Fruit fly (Drosophila melanogaster) whole organism, embryonic: ENCODE measurements around the gene RpS17.

ENCODE experiments used
- BtbVII ChIP-seq: fragments of 200-800 bp; sonication (Bioruptor generic); optimal IDR thresholded peaks from 3 replicates; lab custom pipeline; 2017; ENCODE audit warnings: missing biosample characterization, mild to moderate bottlenecking, missing genetic modification characterization
- CG10267 ChIP-seq: fragments of 200-800 bp; sonication (Bioruptor generic); optimal IDR thresholded peaks from 2 replicates; lab custom pipeline; 2018; ENCODE audit warnings: missing biosample characterization, mild to moderate bottlenecking, missing genetic modification characterization, moderate library complexity
- CG10654 ChIP-seq: fragments of 200-800 bp; sonication (Bioruptor generic); optimal IDR thresholded peaks from 2 replicates; lab custom pipeline; 2016; ENCODE audit warnings: missing biosample characterization, missing genetic modification characterization
- CG10979 ChIP-seq: fragments of 200-800 bp; sonication (Bioruptor generic); optimal IDR thresholded peaks from 2 replicates; lab custom pipeline; 2018; ENCODE audit warnings: missing biosample characterization, mild to moderate bottlenecking, missing genetic modification characterization, moderate library complexity
- CG12104 ChIP-seq: fragments of 200-800 bp; sonication (Bioruptor generic); optimal IDR thresholded peaks from 3 replicates; lab custom pipeline; 2016; ENCODE audit warnings: missing biosample characterization, missing genetic modification characterization
- CG13624 ChIP-seq: fragments of 200-800 bp; sonication (Bioruptor generic); optimal IDR thresholded peaks from 2 replicates; lab custom pipeline; 2016; ENCODE audit warnings: missing biosample characterization, missing genetic modification characterization
- CG15073 ChIP-seq: fragments of 200-800 bp; sonication (Bioruptor generic); optimal IDR thresholded peaks from 2 replicates; lab custom pipeline; 2016; ENCODE audit warnings: missing biosample characterization, missing genetic modification characterization
- CG15696 ChIP-seq: fragments of 200-800 bp; sonication (Bioruptor generic); optimal IDR thresholded peaks from 2 replicates; lab custom pipeline; 2019; ENCODE audit warnings: missing biosample characterization, mild to moderate bottlenecking, missing genetic modification characterization, moderate library complexity
- CG16779 ChIP-seq: fragments of 200-800 bp; sonication (Bioruptor generic); IDR thresholded peaks from 2 replicates; pipeline ENCODE4 v1.3.6; 2022; ENCODE audit warnings: missing biosample characterization, missing genetic modification characterization
- CG17829 ChIP-seq: fragments of 200-800 bp; optimal IDR thresholded peaks from 2 replicates; lab custom pipeline; 2019; ENCODE audit warnings: missing biosample characterization, mild to moderate bottlenecking, missing genetic modification characterization, moderate library complexity
- CG18011 ChIP-seq: fragments of 200-800 bp; sonication (Bioruptor generic); optimal IDR thresholded peaks from 2 replicates; lab custom pipeline; 2017; ENCODE audit warnings: missing biosample characterization, missing genetic modification characterization, mild to moderate bottlenecking, moderate library complexity, missing genotype
- CG18599 ChIP-seq: fragments of 200-800 bp; sonication (Bioruptor generic); optimal IDR thresholded peaks from 3 replicates; lab custom pipeline; 2017; ENCODE audit warnings: missing biosample characterization, missing genetic modification characterization, mild to moderate bottlenecking, moderate library complexity, missing genetic modification reagents
- CG2116 ChIP-seq: fragments of 200-800 bp; sonication (Bioruptor generic); optimal IDR thresholded peaks from 3 replicates; lab custom pipeline; 2018; ENCODE audit warnings: missing biosample characterization, mild to moderate bottlenecking, missing genetic modification characterization
- CG32532 ChIP-seq: fragments of 200-800 bp; sonication (Bioruptor generic); IDR thresholded peaks from 2 replicates; pipeline ENCODE4 v1.3.6; 2022; ENCODE audit warnings: missing biosample characterization, missing genetic modification characterization
- CG32772 ChIP-seq: fragments of 200-800 bp; sonication (Bioruptor generic); IDR thresholded peaks from 2 replicates; pipeline ENCODE4 v1.3.6; 2022; ENCODE audit warnings: missing biosample characterization, missing genetic modification characterization
- CG3847 ChIP-seq: fragments of 200-800 bp; sonication (Bioruptor generic); IDR thresholded peaks from 2 replicates; pipeline ENCODE4 v1.3.6; 2022; ENCODE audit warnings: missing biosample characterization, missing genetic modification characterization
- CG43689 ChIP-seq: fragments of 200-800 bp; sonication (Bioruptor generic); IDR thresholded peaks from 2 replicates; pipeline ENCODE4 v1.3.6; 2022; ENCODE audit warnings: missing biosample characterization, missing genetic modification characterization
- CG4730 ChIP-seq: fragments of 200-800 bp; sonication (Bioruptor generic); IDR thresholded peaks from 2 replicates; pipeline ENCODE4 v1.3.6; 2022; ENCODE audit warnings: missing biosample characterization, missing genetic modification characterization
- CG6272 ChIP-seq: fragments of 200-800 bp; sonication (Bioruptor generic); IDR thresholded peaks from 2 replicates; pipeline ENCODE4 v1.3.6; 2022; ENCODE audit warnings: missing biosample characterization, missing genetic modification characterization
- CG7839 ChIP-seq: fragments of 200-800 bp; sonication (Bioruptor generic); optimal IDR thresholded peaks from 3 replicates; lab custom pipeline; 2018; ENCODE audit warnings: missing biosample characterization, mild to moderate bottlenecking, missing genetic modification characterization, moderate library complexity
- CHES-1-like ChIP-seq: fragments of 200-800 bp; sonication (Bioruptor generic); optimal IDR thresholded peaks from 2 replicates; lab custom pipeline; 2016; ENCODE audit warnings: missing biosample characterization, missing genetic modification characterization
- Dfd ChIP-seq, 2 experiments: fragments of >200 bp; optimal IDR thresholded peaks; 2 replicates each; lab custom pipeline; 2017; ENCODE audit warnings: missing biosample characterization in 2 of 2, missing genetic modification characterization in 2 of 2
- Ets65A ChIP-seq: fragments of 200-800 bp; sonication (Bioruptor generic); peaks from one replicate; lab custom pipeline; 2016; ENCODE audit warnings: missing biosample characterization, missing genetic modification characterization
- Max ChIP-seq: fragments of 200-800 bp; sonication (Bioruptor generic); optimal IDR thresholded peaks from 2 replicates; lab custom pipeline; 2016; ENCODE audit warnings: missing biosample characterization, mild to moderate bottlenecking, missing genetic modification characterization
- Nf-YC ChIP-seq: fragments of 200-800 bp; optimal IDR thresholded peaks from 3 replicates; lab custom pipeline; 2019; ENCODE audit warnings: missing biosample characterization, mild to moderate bottlenecking, missing genetic modification characterization, moderate library complexity
- Ravus ChIP-seq: fragments of 200-800 bp; sonication (Bioruptor generic); IDR thresholded peaks from 2 replicates; pipeline ENCODE4 v1.3.6; 2022; ENCODE audit warnings: missing biosample characterization, missing genetic modification characterization
- Six4 ChIP-seq: fragments of 200-800 bp; sonication (Bioruptor generic); optimal IDR thresholded peaks from 2 replicates; lab custom pipeline; 2016; ENCODE audit warnings: missing biosample characterization, missing genetic modification characterization
- aop ChIP-seq: fragments of 200-800 bp; sonication (Bioruptor generic); IDR thresholded peaks from 2 replicates; pipeline ENCODE4 v1.3.6; 2022; ENCODE audit warnings: missing biosample characterization, missing genetic modification characterization
- ap ChIP-seq: fragments of 200-800 bp; sonication (Bioruptor generic); IDR thresholded peaks from 2 replicates; pipeline ENCODE4 v1.3.6; 2022; ENCODE audit warnings: missing biosample characterization, missing genetic modification characterization
- ara ChIP-seq: fragments of 200-800 bp; sonication (Bioruptor generic); IDR thresholded peaks from 2 replicates; pipeline ENCODE4 v1.3.6; 2022; ENCODE audit warnings: missing biosample characterization, missing genetic modification characterization
- ase ChIP-seq: fragments of 200-800 bp; sonication (Bioruptor generic); IDR thresholded peaks from 3 replicates; pipeline ENCODE4 v1.3.6; 2022; ENCODE audit warnings: missing biosample characterization, missing genetic modification characterization
- az2 ChIP-seq: fragments of 200-800 bp; sonication (Bioruptor generic); optimal IDR thresholded peaks from 3 replicates; lab custom pipeline; 2016; ENCODE audit warnings: missing biosample characterization, missing genetic modification characterization
- cad ChIP-seq: fragments of >200 bp; optimal IDR thresholded peaks from 2 replicates; lab custom pipeline; 2017; ENCODE audit warnings: missing biosample characterization, missing genetic modification characterization
- chm ChIP-seq: fragments of 200-800 bp; sonication (Bioruptor generic); IDR thresholded peaks from 2 replicates; pipeline ENCODE4 v1.3.6; 2022; ENCODE audit warnings: missing biosample characterization, missing genetic modification characterization
- da ChIP-seq: fragments of 200-800 bp; sonication (Bioruptor generic); optimal IDR thresholded peaks from 2 replicates; lab custom pipeline; 2016; ENCODE audit warnings: missing biosample characterization, missing genetic modification characterization
- dpn ChIP-seq, 2 experiments: fragments of 200-800 bp; sonication (Bioruptor generic); optimal IDR thresholded peaks; 3 replicates each; lab custom pipeline; 2016; ENCODE audit warnings: missing biosample characterization in 2 of 2, missing genetic modification characterization in 2 of 2
- fd64A ChIP-seq: fragments of 200-800 bp; sonication (Bioruptor generic); optimal IDR thresholded peaks from 3 replicates; lab custom pipeline; 2018; ENCODE audit warnings: missing biosample characterization, mild to moderate bottlenecking, missing genetic modification characterization
- gsb ChIP-seq: fragments of 200-800 bp; sonication (Bioruptor generic); IDR thresholded peaks from 2 replicates; pipeline ENCODE4 v1.3.6; 2022; ENCODE audit warnings: missing biosample characterization, missing genetic modification characterization
- hkb ChIP-seq, 2 experiments: fragments of 200-800 bp in 1 of 2; fragments of >200 bp in 1 of 2; sonication (Bioruptor generic) in 1 of 2; IDR thresholded peaks in 1 of 2; optimal IDR thresholded peaks in 1 of 2; 2 replicates each; pipeline versions ENCODE4 v1.3.6 to Lab custom; 2017 to 2022; ENCODE audit warnings: missing biosample characterization in 1 of 2, missing genetic modification characterization in 1 of 2
- lmd ChIP-seq: fragments of 200-800 bp; sonication (Bioruptor generic); IDR thresholded peaks from 2 replicates; pipeline ENCODE4 v1.3.6; 2022; ENCODE audit warnings: missing biosample characterization, missing genetic modification characterization
- nmo ChIP-seq: fragments of 200-800 bp; sonication (Bioruptor generic); optimal IDR thresholded peaks from 2 replicates; lab custom pipeline; 2018; ENCODE audit warnings: missing biosample characterization, mild to moderate bottlenecking, missing genetic modification characterization, moderate library complexity
- nom ChIP-seq: fragments of 200-800 bp; sonication (Bioruptor generic); optimal IDR thresholded peaks from 2 replicates; lab custom pipeline; 2017; ENCODE audit warnings: missing biosample characterization, missing genetic modification characterization, mild to moderate bottlenecking, moderate library complexity, missing genetic modification reagents
- peb ChIP-seq: fragments of 200-800 bp; sonication (Bioruptor generic); IDR thresholded peaks from 2 replicates; pipeline ENCODE4 v1.3.6; 2022; ENCODE audit warnings: missing biosample characterization, missing genetic modification characterization
- pho ChIP-seq: fragments of 200-800 bp; sonication (Bioruptor generic); optimal IDR thresholded peaks from 2 replicates; lab custom pipeline; 2016; ENCODE audit warnings: missing biosample characterization, missing genetic modification characterization
- pros ChIP-seq: fragments of 200-800 bp; sonication (Bioruptor generic); optimal IDR thresholded peaks from 3 replicates; lab custom pipeline; 2019; ENCODE audit warnings: missing biosample characterization, mild to moderate bottlenecking, missing genetic modification characterization, moderate library complexity
- repo ChIP-seq: fragments of 200-800 bp; sonication (Bioruptor generic); optimal IDR thresholded peaks from 2 replicates; lab custom pipeline; 2016; ENCODE audit warnings: missing biosample characterization, missing genetic modification characterization
- sima ChIP-seq: fragments of 200-800 bp; sonication (Bioruptor generic); optimal IDR thresholded peaks from 2 replicates; lab custom pipeline; 2016; ENCODE audit warnings: missing biosample characterization, missing genetic modification characterization
- ssp ChIP-seq: fragments of 200-800 bp; sonication (Bioruptor generic); IDR thresholded peaks from 2 replicates; pipeline ENCODE4 v1.3.6; 2022; ENCODE audit warnings: missing biosample characterization, missing genetic modification characterization
- tio ChIP-seq: fragments of 200-800 bp; sonication (Bioruptor generic); optimal IDR thresholded peaks from 2 replicates; lab custom pipeline; 2017; ENCODE audit warnings: missing biosample characterization, missing genetic modification characterization, inconsistent platforms
- tna ChIP-seq: fragments of 200-800 bp; sonication (Bioruptor generic); IDR thresholded peaks from 2 replicates; pipeline ENCODE4 v1.3.6; 2022; ENCODE audit warnings: missing biosample characterization, missing genetic modification characterization; ENCODE audit not compliant: partially characterized antibody
- zfh2 ChIP-seq: fragments of 200-800 bp; sonication (Bioruptor generic); optimal IDR thresholded peaks from 2 replicates; lab custom pipeline; 2016; ENCODE audit warnings: missing biosample characterization, missing genetic modification characterization

Gene RpS17

dm6 chr3L:9468261-9468890 lies 38.8 kb upstream of the RpS17 start (continued):
- no peak for TF ChIP-seq ssp (GFP tag; lab: Robert Waterston, UW)
- no peak for TF ChIP-seq tna (GFP tag; lab: Robert Waterston, UW)
- no peak for TF ChIP-seq CG4730 (GFP tag; lab: Robert Waterston, UW)
- no peak for TF ChIP-seq Six4 (GFP tag; lab: Kevin White, UChicago)
- peak; percentile 23 for TF ChIP-seq CG10267
- no peak for TF ChIP-seq chm
- TF ChIP-seq CG15073: no peak
- TF ChIP-seq Nf-YC (tag; lab: Kevin White, UChicago): no peak
- peak; percentile 40 for TF ChIP-seq tio (GFP tag; lab: Kevin White, UChicago)
- peak; percentile 38 for TF ChIP-seq nmo (GFP tag; lab: Kevin White, UChicago)
- no peak for TF ChIP-seq CG6272 (GFP tag; lab: Robert Waterston, UW)
- peak; percentile 43 for TF ChIP-seq CG18599 (GFP tag; lab: Kevin White, UChicago)
- no peak for TF ChIP-seq ara (GFP tag; lab: Robert Waterston, UW)
- 0 out of 2 replicates have a peak, but pooled peaks have one; percentile 31 for TF ChIP-seq CG16779
- no peak for TF ChIP-seq pho (GFP tag; lab: Kevin White, UChicago)
- no peak for TF ChIP-seq hkb (optimal IDR thresholded peaks at IDR 0.05; lab: Kevin White, UChicago)
- TF ChIP-seq hkb (GFP tag; IDR thresholded peaks at IDR 0.05; lab: Robert Waterston, UW): no peak; the same call in 1 of the 2 replicates
- no peak for TF ChIP-seq ase (GFP tag; lab: Robert Waterston, UW)
- TF ChIP-seq lmd (GFP tag; lab: Robert Waterston, UW): 0 out of 2 replicates have a peak, but pooled peaks have one; percentile 26
- TF ChIP-seq CG10979: peak; percentile 42
- no peak for TF ChIP-seq Ravus (GFP tag; lab: Robert Waterston, UW)
- no peak for TF ChIP-seq CG15696 (tag; lab: Kevin White, UChicago)
- no peak for TF ChIP-seq Dfd (GFP tag; optimal IDR thresholded peaks at IDR 0.05; lab: Kevin White, UChicago)
- TF ChIP-seq CG3847 (GFP tag; lab: Robert Waterston, UW): no peak
- no peak for TF ChIP-seq CG13624
- TF ChIP-seq Ets65A (GFP tag; lab: Kevin White, UChicago): peak; percentile 80
- TF ChIP-seq zfh2 (GFP tag; lab: Kevin White, UChicago): no peak
- TF ChIP-seq CG2116 (GFP tag; lab: Kevin White, UChicago): no peak
- TF ChIP-seq pros: no peak
- no peak for TF ChIP-seq peb (GFP tag; lab: Robert Waterston, UW)
- no peak for TF ChIP-seq CG17829 (tag; lab: Kevin White, UChicago)
- no peak for TF ChIP-seq gsb (GFP tag; lab: Robert Waterston, UW)
- TF ChIP-seq CG43689 (GFP tag; lab: Robert Waterston, UW): no peak
- TF ChIP-seq CG32532 (GFP tag; lab: Robert Waterston, UW): no peak; the same call in 1 of the 2 replicates
- TF ChIP-seq sima (GFP tag; lab: Kevin White, UChicago): no peak
- TF ChIP-seq repo (GFP tag; lab: Kevin White, UChicago): no peak
- no peak for TF ChIP-seq CG18011
- no peak for TF ChIP-seq da
- no peak for TF ChIP-seq CG32772 (GFP tag; lab: Robert Waterston, UW)
- TF ChIP-seq CG10654 (GFP tag; lab: Kevin White, UChicago): no peak
- no peak for TF ChIP-seq ap (GFP tag; lab: Robert Waterston, UW)
- no peak for TF ChIP-seq nom
- no peak for TF ChIP-seq CHES-1-like (GFP tag; lab: Kevin White, UChicago)
- TF ChIP-seq az2 (GFP tag; lab: Kevin White, UChicago): no peak
- no peak for TF ChIP-seq BtbVII (GFP tag; lab: Kevin White, UChicago)
- no peak for TF ChIP-seq fd64A
- TF ChIP-seq cad (GFP tag; lab: Kevin White, UChicago): no peak
- TF ChIP-seq dpn (GFP tag; optimal IDR thresholded peaks at IDR 0.05; lab: Kevin White, UChicago): peak; percentile 16 to 33
- no peak for TF ChIP-seq aop (GFP tag; lab: Robert Waterston, UW)
- TF ChIP-seq Max: peak; percentile 14
- peak; percentile 41 for TF ChIP-seq CG12104
- TF ChIP-seq CG7839 (tag; lab: Kevin White, UChicago): peak; percentile 62
